Fruit fly (Drosophila melanogaster) whole organism, pupa: ENCODE results near the gene Klp67A.

Experiments used
- CG10348 ChIP-seq: fragments of 200-800 bp; sonication (Bioruptor generic); IDR thresholded peaks from 2 replicates; pipeline ENCODE4 v1.3.6; 2022; ENCODE audit warnings: missing biosample characterization, missing genetic modification characterization
- CG12605 ChIP-seq: fragments of 200-800 bp; sonication (Bioruptor generic); IDR thresholded peaks from 2 replicates; pipeline ENCODE4 v1.3.6; 2022; ENCODE audit warnings: missing biosample characterization, missing genetic modification characterization
- CG13204 ChIP-seq: fragments of 200-800 bp; sonication (Bioruptor generic); optimal IDR thresholded peaks from 2 replicates; lab custom pipeline; 2018; ENCODE audit warnings: missing biosample characterization, mild to moderate bottlenecking, missing genetic modification characterization, moderate library complexity
- CG14655 ChIP-seq: fragments of 200-800 bp; sonication (Bioruptor generic); optimal IDR thresholded peaks from 3 replicates; lab custom pipeline; 2017; ENCODE audit warnings: mild to moderate bottlenecking, missing biosample characterization, missing genetic modification reagents, missing genetic modification characterization
- CG15710 ChIP-seq: fragments of 200-800 bp; sonication (Bioruptor generic); optimal IDR thresholded peaks from 2 replicates; lab custom pipeline; 2018; ENCODE audit warnings: missing biosample characterization, mild to moderate bottlenecking, missing genetic modification characterization, moderate library complexity
- CG17806 ChIP-seq: fragments of 200-800 bp; sonication (Bioruptor generic); optimal IDR thresholded peaks from 2 replicates; lab custom pipeline; 2018; ENCODE audit warnings: missing biosample characterization, mild to moderate bottlenecking, missing genetic modification characterization, moderate library complexity
- CG32121 ChIP-seq: fragments of 200-800 bp; sonication (Bioruptor generic); IDR thresholded peaks from 2 replicates; pipeline ENCODE4 v1.3.6; 2022; ENCODE audit warnings: missing biosample characterization, missing genetic modification characterization
- CG34367 ChIP-seq: fragments of 200-800 bp; sonication (Bioruptor generic); optimal IDR thresholded peaks from 2 replicates; lab custom pipeline; 2018; ENCODE audit warnings: missing biosample characterization, mild to moderate bottlenecking, missing genetic modification characterization
- CG4496 ChIP-seq: fragments of 200-800 bp; sonication (Bioruptor generic); IDR thresholded peaks from 3 replicates; pipeline ENCODE4 v1.3.6; 2022; ENCODE audit warnings: missing biosample characterization, missing genetic modification characterization
- CG8159 ChIP-seq: fragments of 200-800 bp; sonication (Bioruptor generic); optimal IDR thresholded peaks from 3 replicates; lab custom pipeline; 2018; ENCODE audit warnings: missing biosample characterization, mild to moderate bottlenecking, missing genetic modification characterization, moderate library complexity
- CG8301 ChIP-seq: fragments of 200-800 bp; sonication (Bioruptor generic); optimal IDR thresholded peaks from 2 replicates; lab custom pipeline; 2018; ENCODE audit warnings: missing biosample characterization, mild to moderate bottlenecking, missing genetic modification characterization
- CG9948 ChIP-seq: fragments of 200-800 bp; sonication (Bioruptor generic); optimal IDR thresholded peaks from 2 replicates; lab custom pipeline; 2018; ENCODE audit warnings: missing biosample characterization, mild to moderate bottlenecking, missing genetic modification characterization, moderate library complexity
- D1 ChIP-seq: fragments of 200-800 bp; sonication (Bioruptor generic); optimal IDR thresholded peaks from 2 replicates; lab custom pipeline; 2018; ENCODE audit warnings: missing biosample characterization, mild to moderate bottlenecking, missing genetic modification characterization, moderate library complexity
- EcR ChIP-seq: fragments of 200-800 bp; sonication (Bioruptor generic); optimal IDR thresholded peaks from 3 replicates; lab custom pipeline; 2019; ENCODE audit warnings: missing biosample characterization, missing genetic modification characterization, mild to moderate bottlenecking, moderate library complexity, missing genetic modification reagents
- Ets98B ChIP-seq: fragments of 200-800 bp; sonication (Bioruptor generic); IDR thresholded peaks from 2 replicates; pipeline ENCODE4 v1.3.6; 2022; ENCODE audit warnings: missing biosample characterization, missing genetic modification characterization
- Pif1A ChIP-seq: fragments of 200-800 bp; sonication (Bioruptor generic); optimal IDR thresholded peaks from 3 replicates; lab custom pipeline; 2016; ENCODE audit warnings: missing biosample characterization, missing genetic modification characterization
- Pif1B ChIP-seq: fragments of 200-800 bp; sonication (Bioruptor generic); optimal IDR thresholded peaks from 3 replicates; lab custom pipeline; 2016; ENCODE audit warnings: missing biosample characterization, missing genetic modification characterization
- Snoo ChIP-seq: fragments of 200-800 bp; sonication (Bioruptor generic); optimal IDR thresholded peaks from 3 replicates; lab custom pipeline; 2017; ENCODE audit warnings: missing biosample characterization, mild to moderate bottlenecking, missing genetic modification characterization, inconsistent platforms
- fd96Ca ChIP-seq: fragments of 200-800 bp; sonication (Bioruptor generic); IDR thresholded peaks from 3 replicates; pipeline ENCODE4 v1.3.6; 2022; ENCODE audit warnings: missing biosample characterization, missing genetic modification characterization
- gl ChIP-seq: fragments of 200-800 bp; sonication (Bioruptor generic); optimal IDR thresholded peaks from 2 replicates; lab custom pipeline; 2018; ENCODE audit warnings: missing biosample characterization, mild to moderate bottlenecking, missing genetic modification characterization
- rn ChIP-seq: fragments of 200-800 bp; sonication (Bioruptor generic); IDR thresholded peaks from 2 replicates; pipeline ENCODE4 v1.3.6; 2022; ENCODE audit warnings: missing biosample characterization, missing genetic modification characterization

The Klp67A gene

dm6 chr3L:9338510-9338909 is 28.3 kb downstream of the Klp67A start, which contains the start of gene PGRP-LC:
Gene PGRP-LC, plus strand, starts transcription at chr3L:9338810.
- TF ChIP-seq rn (GFP tag; lab: Robert Waterston, UW) (no peak), CG9948 (tag; lab: Kevin White, UChicago) (no peak), CG8301 (tag; lab: Kevin White, UChicago) (no peak), D1 (tag; lab: Kevin White, UChicago) (no peak), EcR (no peak), CG14655 (GFP tag; lab: Kevin White, UChicago) (no peak), fd96Ca (GFP tag; lab: Robert Waterston, UW) (no peak), CG4496 (GFP tag; lab: Robert Waterston, UW) (no peak), CG32121 (GFP tag; lab: Robert Waterston, UW) (no peak), Ets98B (no peak), CG10348 (GFP tag; lab: Robert Waterston, UW) (no peak)

dm6 chr3L:9337942-9338468 is 28.8 kb downstream of the Klp67A start:
- TF ChIP-seq Pif1A (GFP tag; lab: Kevin White, UChicago) = no peak
- TF ChIP-seq CG4496 (GFP tag; lab: Robert Waterston, UW) = peak; percentile 38; the same call in 1 of the 3 replicates
- TF ChIP-seq EcR = peak; percentile 79
- TF ChIP-seq gl (tag; lab: Kevin White, UChicago) = no peak

- TF ChIP-seq CG8301 (tag; lab: Kevin White, UChicago) = no peak
- peak; percentile 1 for TF ChIP-seq CG14655 (GFP tag; lab: Kevin White, UChicago)
- TF ChIP-seq CG9948 (tag; lab: Kevin White, UChicago) = no peak
- no peak for TF ChIP-seq Pif1A (GFP tag; lab: Kevin White, UChicago)
- no peak for TF ChIP-seq D1 (tag; lab: Kevin White, UChicago)
- TF ChIP-seq gl (tag; lab: Kevin White, UChicago) = peak; percentile 10
- TF ChIP-seq Pif1B = no peak
- no peak for TF ChIP-seq CG4496 (GFP tag; lab: Robert Waterston, UW)
- no peak for TF ChIP-seq CG34367
- no peak for TF ChIP-seq rn (GFP tag; lab: Robert Waterston, UW)
- no peak; the same call in 1 of the 2 replicates for TF ChIP-seq Ets98B
- TF ChIP-seq CG8159 (tag; lab: Kevin White, UChicago) = peak; percentile 24
- peak; percentile 43 for TF ChIP-seq CG13204 (GFP tag; lab: Kevin White, UChicago)
- TF ChIP-seq CG17806 (tag; lab: Kevin White, UChicago) = no peak
- no peak for TF ChIP-seq CG10348 (GFP tag; lab: Robert Waterston, UW)
- TF ChIP-seq CG32121 (GFP tag; lab: Robert Waterston, UW) = peak; percentile 23; the same call in 1 of the 2 replicates
- TF ChIP-seq CG15710 (tag; lab: Kevin White, UChicago) = no peak
- peak; percentile 77 for TF ChIP-seq EcR
- no peak for TF ChIP-seq Snoo (tag; lab: Kevin White, UChicago)
- TF ChIP-seq CG12605 = peak; percentile 59
- 0 out of 3 replicates have a peak, but pooled peaks have one; percentile 14 for TF ChIP-seq fd96Ca (GFP tag; lab: Robert Waterston, UW)
- TF ChIP-seq, all 21 proteins: peak for 8
Observed at dm6 chr3L:9335711-9336110, 31.1 kb downstream of the Klp67A start.

- TF ChIP-seq CG34367 (no peak), CG4496 (GFP tag; lab: Robert Waterston, UW) (peak; percentile 57)
Observed at dm6 chr3L:9333745-9334382, 33.0 kb downstream of the Klp67A start, which contains the start of gene PGRP-LA. Gene PGRP-LA, plus strand, starts transcription at chr3L:9334332.
